Worm (Caenorhabditis elegans): Measurements from ENCODE around the gene lin-32.

lin-32 gene

ce11 chrX:2231346-2231745 lies 1.4 kb upstream of the lin-32 start:
- no peak for TF ChIP-seq daf-12 (tag; optimal IDR thresholded peaks at IDR 0.05)
- no peak for TF ChIP-seq aly-2 (tag; optimal IDR thresholded peaks at IDR 0.05)
- TF ChIP-seq skn-1 (tag; optimal IDR thresholded peaks at IDR 0.05) = no peak
- TF ChIP-seq ceh-82 (tag; optimal IDR thresholded peaks at IDR 0.05) = no peak
- TF ChIP-seq mdl-1 (tag; optimal IDR thresholded peaks at IDR 0.05) = no peak
- no peak for TF ChIP-seq egl-27 (tag; optimal IDR thresholded peaks at IDR 0.05)
- TF ChIP-seq R02D3.7 (tag; optimal IDR thresholded peaks at IDR 0.05) = no peak
- no peak for TF ChIP-seq ceh-28 (tag; optimal IDR thresholded peaks at IDR 0.05)
- TF ChIP-seq elt-3 (tag; optimal IDR thresholded peaks at IDR 0.05) = no peak
- no peak for TF ChIP-seq unc-39 (tag; optimal IDR thresholded peaks at IDR 0.05)
- TF ChIP-seq ama-1 (optimal IDR thresholded peaks at IDR 0.05) = no peak
- no peak for TF ChIP-seq sea-2 (GFP tag; optimal IDR thresholded peaks at IDR 0.05)
- no peak for TF ChIP-seq nhr-43 (tag; optimal IDR thresholded peaks at IDR 0.05; ENCODE audit: poor library complexity, severe bottlenecking)
- no peak for TF ChIP-seq elt-2 (tag; optimal IDR thresholded peaks at IDR 0.05)
- no peak for TF ChIP-seq lin-15B (tag; optimal IDR thresholded peaks at IDR 0.05)
- TF ChIP-seq nhr-237 (tag; optimal IDR thresholded peaks at IDR 0.05) = no peak
- TF ChIP-seq nfya-1 (tag; optimal IDR thresholded peaks at IDR 0.05; ENCODE audit: insufficient read depth) = no peak

ce11 chrX:2226875-2227355 lies 3.0 kb downstream of the lin-32 start:
- TF ChIP-seq nhr-25 (tag; optimal IDR thresholded peaks at IDR 0.05) = peak; percentile 35
- TF ChIP-seq nhr-11 (tag; optimal IDR thresholded peaks at IDR 0.05) = no peak
- peak; percentile 36 for TF ChIP-seq nhr-23 (tag; optimal IDR thresholded peaks at IDR 0.05)
- TF ChIP-seq zag-1 (tag; optimal IDR thresholded peaks at IDR 0.05) = no peak
- no peak for TF ChIP-seq fkh-10 (GFP tag; optimal IDR thresholded peaks at IDR 0.05)
- no peak for TF ChIP-seq elt-2 (tag; optimal IDR thresholded peaks at IDR 0.05)
- peak; percentile 89 for TF ChIP-seq hmg-11 (tag; optimal IDR thresholded peaks at IDR 0.05)
- TF ChIP-seq ZK546.5 (tag; optimal IDR thresholded peaks at IDR 0.05) = no peak
- TF ChIP-seq nhr-12 (tag; optimal IDR thresholded peaks at IDR 0.05) = no peak
- TF ChIP-seq egl-5 (tag; optimal IDR thresholded peaks at IDR 0.05) = no peak
- TF ChIP-seq aly-2 (tag; optimal IDR thresholded peaks at IDR 0.05) = no peak
- no peak for TF ChIP-seq fkh-2 (tag; optimal IDR thresholded peaks at IDR 0.05)
- TF ChIP-seq ztf-4 (tag; optimal IDR thresholded peaks at IDR 0.05) = no peak
- no peak for TF ChIP-seq ceh-28 (tag; optimal IDR thresholded peaks at IDR 0.05)
- TF ChIP-seq ceh-16 (tag; optimal IDR thresholded peaks at IDR 0.05) = no peak
- peak; percentile 64 for TF ChIP-seq lin-39 (tag; optimal IDR thresholded peaks at IDR 0.05)
- TF ChIP-seq nhr-28 (tag; optimal IDR thresholded peaks at IDR 0.05) = no peak
- TF ChIP-seq sea-2 (GFP tag; optimal IDR thresholded peaks at IDR 0.05) = no peak
- no peak for TF ChIP-seq pqm-1 (tag; optimal IDR thresholded peaks at IDR 0.05)
- no peak for TF ChIP-seq unc-39 (tag; optimal IDR thresholded peaks at IDR 0.05)
- TF ChIP-seq nhr-77 (tag; optimal IDR thresholded peaks at IDR 0.05) = no peak
- no peak for TF ChIP-seq skn-1 (tag; optimal IDR thresholded peaks at IDR 0.05)
- TF ChIP-seq nfya-1 (tag; optimal IDR thresholded peaks at IDR 0.05; ENCODE audit: insufficient read depth) = peak; percentile 64
- no peak for TF ChIP-seq egl-27 (tag; optimal IDR thresholded peaks at IDR 0.05)
- no peak for TF ChIP-seq mdl-1 (tag; optimal IDR thresholded peaks at IDR 0.05)
- no peak for TF ChIP-seq nhr-237 (tag; optimal IDR thresholded peaks at IDR 0.05)
- no peak for TF ChIP-seq elt-1 (tag; optimal IDR thresholded peaks at IDR 0.05)
- TF ChIP-seq lsy-12 (tag; optimal IDR thresholded peaks at IDR 0.05) = peak; percentile 51
- no peak for TF ChIP-seq snpc-4 (tag; optimal IDR thresholded peaks at IDR 0.05)
- TF ChIP-seq nhr-67 (tag; optimal IDR thresholded peaks at IDR 0.05) = no peak
- no peak for TF ChIP-seq elt-3 (tag; optimal IDR thresholded peaks at IDR 0.05)
- TF ChIP-seq daf-12 (tag; optimal IDR thresholded peaks at IDR 0.05) = no peak
- TF ChIP-seq nhr-76 (tag; optimal IDR thresholded peaks at IDR 0.05) = no peak
- no peak for TF ChIP-seq mml-1 (tag; optimal IDR thresholded peaks at IDR 0.05)
- peak; percentile 31 for TF ChIP-seq jun-1 (tag; optimal IDR thresholded peaks at IDR 0.05)
- TF ChIP-seq ceh-82 (tag; optimal IDR thresholded peaks at IDR 0.05) = peak; percentile 16
- no peak for TF ChIP-seq R02D3.7 (tag; optimal IDR thresholded peaks at IDR 0.05)
- peak; percentile 54 for TF ChIP-seq tbx-2 (tag; optimal IDR thresholded peaks at IDR 0.05)
- TF ChIP-seq fos-1 (tag; optimal IDR thresholded peaks at IDR 0.05) = peak; percentile 7
- TF ChIP-seq pha-4 (tag; optimal IDR thresholded peaks at IDR 0.05) = peak; percentile 50
- TF ChIP-seq ama-1 (optimal IDR thresholded peaks at IDR 0.05) = peak; percentile 46
- TF ChIP-seq ceh-9 (tag; optimal IDR thresholded peaks at IDR 0.05) = no peak
- TF ChIP-seq eor-1 (tag; optimal IDR thresholded peaks at IDR 0.05) = no peak
- peak; percentile 47 for TF ChIP-seq nhr-43 (tag; optimal IDR thresholded peaks at IDR 0.05; ENCODE audit: poor library complexity, severe bottlenecking)
- TF ChIP-seq lin-15B (tag; optimal IDR thresholded peaks at IDR 0.05) = peak; percentile 3
- no peak for TF ChIP-seq unc-62 (GFP tag; optimal IDR thresholded peaks at IDR 0.05)
- no peak for TF ChIP-seq ztf-11 (tag; optimal IDR thresholded peaks at IDR 0.05)

Measured in whole organism, L3 larva.